Worm (Caenorhabditis elegans) whole organism, L1 larva: Measurements from ENCODE around the gene K09H11.4.

ENCODE experiments used
- C04F5.9 ChIP-seq: sonication (generic microtip); optimal IDR thresholded peaks from 2 replicates; lab custom pipeline; 2016; ENCODE audit warnings: missing genetic modification characterization, missing compliant biosample characterization
- alr-1 ChIP-seq: fragments of 200-800 bp; sonication (Bioruptor generic); optimal IDR thresholded peaks from 2 replicates; lab custom pipeline; 2018; ENCODE audit warnings: borderline replicate concordance, mild to moderate bottlenecking, missing genetic modification characterization, missing compliant biosample characterization
- ama-1 ChIP-seq: fragments of 150-350 bp; optimal IDR thresholded peaks from 2 replicates; lab custom pipeline; 2014
- blmp-1 ChIP-seq: fragments of 150-350 bp; optimal IDR thresholded peaks from 2 replicates; lab custom pipeline; 2014; ENCODE audit warnings: missing biosample characterization, missing genetic modification characterization
- ceh-63 ChIP-seq: fragments of 200-800 bp; sonication (Bioruptor generic); optimal IDR thresholded peaks from 2 replicates; lab custom pipeline; 2018; ENCODE audit warnings: mild to moderate bottlenecking, missing genetic modification characterization, missing compliant biosample characterization
- ceh-8 ChIP-seq: fragments of 200-800 bp; sonication (Bioruptor generic); optimal IDR thresholded peaks from 2 replicates; lab custom pipeline; 2018; ENCODE audit warnings: mild to moderate bottlenecking, missing genetic modification characterization, moderate library complexity, missing compliant biosample characterization
- ceh-90 ChIP-seq: sonication (generic microtip); optimal IDR thresholded peaks from 2 replicates; lab custom pipeline; 2016; ENCODE audit warnings: missing genetic modification characterization, missing compliant biosample characterization
- ces-1 ChIP-seq: fragments of 150-350 bp; optimal IDR thresholded peaks from 2 replicates; lab custom pipeline; 2014; ENCODE audit warnings: missing biosample characterization, missing genetic modification reagents, missing genetic modification characterization
- dsc-1 ChIP-seq: sonication (generic microtip); optimal IDR thresholded peaks from 2 replicates; lab custom pipeline; 2016; ENCODE audit warnings: mild to moderate bottlenecking, missing genetic modification characterization, missing compliant biosample characterization
- efl-1 ChIP-seq, 4 experiments: fragments of 150-350 bp; optimal IDR thresholded peaks in 3 of 4; peaks in 1 of 4; 1 replicate in 1 of 4; 2 replicates in 3 of 4; lab custom pipeline; 2014; ENCODE audit warnings: missing biosample characterization in 2 of 4, missing genetic modification characterization in 2 of 4, missing genetic modification reagents in 2 of 4
- efl-3 ChIP-seq: fragments of 200-800 bp; sonication (Bioruptor generic); optimal IDR thresholded peaks from 2 replicates; lab custom pipeline; 2018; ENCODE audit warnings: mild to moderate bottlenecking, missing genetic modification characterization, missing compliant biosample characterization
- egl-13 ChIP-seq: sonication (generic microtip); optimal IDR thresholded peaks from 2 replicates; lab custom pipeline; 2016; ENCODE audit warnings: missing genotype, missing genetic modification reagents, missing genetic modification characterization, missing compliant biosample characterization
- egl-27 ChIP-seq, 2 experiments: fragments of 150-350 bp in 1 of 2; sonication (generic microtip); optimal IDR thresholded peaks; 3 replicates each; lab custom pipeline; 2017 to 2018; ENCODE audit warnings: missing biosample characterization in 2 of 2, missing genetic modification characterization in 2 of 2, missing genetic modification reagents in 2 of 2
- fkh-10 ChIP-seq: sonication (generic microtip); optimal IDR thresholded peaks from 2 replicates; lab custom pipeline; 2017; ENCODE audit warnings: missing biosample characterization, missing genetic modification reagents, missing genetic modification characterization
- fkh-4 ChIP-seq: sonication (generic microtip); optimal IDR thresholded peaks from 2 replicates; lab custom pipeline; 2016; ENCODE audit warnings: missing compliant biosample characterization, missing genetic modification characterization, borderline replicate concordance
- fkh-8 ChIP-seq: sonication (generic microtip); optimal IDR thresholded peaks from 2 replicates; lab custom pipeline; 2016; ENCODE audit warnings: mild to moderate bottlenecking, missing genetic modification characterization, missing compliant biosample characterization
- fos-1 ChIP-seq: fragments of 150-350 bp; optimal IDR thresholded peaks from 2 replicates; lab custom pipeline; 2014; ENCODE audit warnings: missing biosample characterization, missing genetic modification characterization
- grh-1 ChIP-seq: fragments of 200-800 bp; sonication (Bioruptor generic); IDR thresholded peaks from 2 replicates; pipeline ENCODE4 v1.3.6; 2022; ENCODE audit warnings: missing genetic modification reagents, missing genetic modification characterization, missing compliant biosample characterization
- hlh-4 ChIP-seq: sonication (generic microtip); optimal IDR thresholded peaks from 2 replicates; lab custom pipeline; 2016; ENCODE audit warnings: mild to moderate bottlenecking, missing genetic modification characterization, missing compliant biosample characterization
- lin-14 ChIP-seq: fragments of 200-800 bp; sonication (Bioruptor generic); optimal IDR thresholded peaks from 2 replicates; lab custom pipeline; 2018; ENCODE audit warnings: mild to moderate bottlenecking, missing genetic modification characterization, moderate library complexity, missing compliant biosample characterization
- lin-35 ChIP-seq, 2 experiments: fragments of 150-350 bp; optimal IDR thresholded peaks; 2 replicates each; lab custom pipeline; 2014; ENCODE audit warnings: missing biosample characterization in 2 of 2, missing genetic modification characterization in 2 of 2, missing genetic modification reagents in 2 of 2
- lir-3 ChIP-seq: sonication (generic microtip); optimal IDR thresholded peaks from 2 replicates; lab custom pipeline; 2016; ENCODE audit warnings: mild to moderate bottlenecking, missing genetic modification characterization, moderate library complexity, missing compliant biosample characterization; ENCODE audit not compliant: poor library complexity
- mep-1 ChIP-seq: fragments of 150-350 bp; optimal IDR thresholded peaks from 2 replicates; lab custom pipeline; 2014; ENCODE audit warnings: missing biosample characterization, missing genetic modification characterization
- nhr-19 ChIP-seq: fragments of 200-800 bp; sonication (Bioruptor generic); conservative IDR thresholded peaks from 2 replicates; pipeline ENCODE4 v1.3.6; 2022; ENCODE audit warnings: missing genetic modification characterization, missing compliant biosample characterization
- nhr-20 ChIP-seq: sonication (generic microtip); optimal IDR thresholded peaks from 2 replicates; lab custom pipeline; 2016; ENCODE audit warnings: mild to moderate bottlenecking, missing genetic modification characterization, missing compliant biosample characterization
- nhr-47 ChIP-seq: sonication (generic microtip); optimal IDR thresholded peaks from 2 replicates; lab custom pipeline; 2016; ENCODE audit warnings: mild to moderate bottlenecking, missing genetic modification characterization, moderate library complexity, missing compliant biosample characterization
- nhr-71 ChIP-seq: sonication (generic microtip); optimal IDR thresholded peaks from 2 replicates; lab custom pipeline; 2016; ENCODE audit warnings: mild to moderate bottlenecking, missing genetic modification characterization, moderate library complexity, missing compliant biosample characterization
- nhr-76 ChIP-seq: sonication (generic microtip); optimal IDR thresholded peaks from 2 replicates; lab custom pipeline; 2017; ENCODE audit warnings: missing biosample characterization, missing genetic modification characterization
- nhr-85 ChIP-seq: sonication (generic microtip); peaks from one replicate; lab custom pipeline; 2016; ENCODE audit warnings: missing genetic modification characterization, inconsistent platforms, missing compliant biosample characterization
- pax-3 ChIP-seq: fragments of 200-800 bp; sonication (Bioruptor generic); optimal IDR thresholded peaks from 2 replicates; lab custom pipeline; 2018; ENCODE audit warnings: mild to moderate bottlenecking, missing genetic modification characterization, moderate library complexity, missing compliant biosample characterization
- pqm-1 ChIP-seq: sonication (generic microtip); optimal IDR thresholded peaks from 3 replicates; lab custom pipeline; 2017; ENCODE audit warnings: missing biosample characterization, missing genetic modification characterization
- snu-23 ChIP-seq: sonication (generic microtip); optimal IDR thresholded peaks from 2 replicates; lab custom pipeline; 2016; ENCODE audit warnings: missing genetic modification characterization, missing compliant biosample characterization
- sox-4 ChIP-seq: sonication (generic microtip); optimal IDR thresholded peaks from 2 replicates; lab custom pipeline; 2016; ENCODE audit warnings: missing genetic modification characterization, missing compliant biosample characterization
- sup-37 ChIP-seq: fragments of 200-800 bp; sonication (Bioruptor generic); optimal IDR thresholded peaks from 2 replicates; lab custom pipeline; 2018; ENCODE audit warnings: mild to moderate bottlenecking, missing genetic modification characterization, missing compliant biosample characterization
- tlp-1 ChIP-seq: fragments of 150-350 bp; optimal IDR thresholded peaks from 2 replicates; lab custom pipeline; 2014; ENCODE audit warnings: missing biosample characterization, missing genetic modification characterization
- unc-62 ChIP-seq: fragments of 150-350 bp; optimal IDR thresholded peaks from 2 replicates; lab custom pipeline; 2014; ENCODE audit warnings: missing biosample characterization, missing genetic modification reagents, missing genetic modification characterization
- unc-86 ChIP-seq: sonication (generic microtip); optimal IDR thresholded peaks from 2 replicates; lab custom pipeline; 2016; ENCODE audit warnings: missing genetic modification characterization, missing compliant biosample characterization
- vab-15 ChIP-seq: sonication (generic microtip); optimal IDR thresholded peaks from 2 replicates; lab custom pipeline; 2017; ENCODE audit warnings: missing genotype, mild to moderate bottlenecking, missing genetic modification characterization, missing compliant biosample characterization
- zip-4 ChIP-seq: fragments of 200-800 bp; sonication (Bioruptor generic); optimal IDR thresholded peaks from 2 replicates; lab custom pipeline; 2018; ENCODE audit warnings: mild to moderate bottlenecking, missing genetic modification characterization, moderate library complexity, missing compliant biosample characterization
- ztf-4 ChIP-seq: fragments of 150-350 bp; optimal IDR thresholded peaks from 2 replicates; lab custom pipeline; 2014; ENCODE audit warnings: missing biosample characterization, missing genetic modification characterization

The K09H11.4 gene

DNA sequence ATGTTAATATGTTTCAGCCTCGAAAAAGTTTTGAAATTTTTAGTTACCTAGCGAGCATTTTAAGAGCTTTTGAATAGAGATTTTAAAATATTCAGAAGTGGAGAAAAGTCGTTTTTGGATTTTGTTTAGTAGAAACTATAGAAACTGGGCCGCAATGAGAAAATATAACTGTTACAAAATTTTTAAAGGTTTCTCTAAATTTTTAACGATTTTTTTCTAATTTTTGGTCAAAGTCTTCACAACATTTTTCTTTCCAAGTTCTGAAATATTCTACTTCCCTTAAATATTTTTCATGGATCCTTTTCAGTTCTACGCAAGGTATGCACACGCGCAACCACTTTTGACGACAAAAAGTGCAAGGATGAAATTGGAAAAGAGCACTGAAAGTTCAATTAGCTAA is 20.9 kb downstream of the K09H11.4 start, which contains the start of gene peli-1:
Gene peli-1 (plus strand): TSS at position 301 of the 400 bp plus-strand sequence.
- TF ChIP-seq blmp-1 (tag; lab: Kevin White, UChicago) (no peak), dsc-1 (tag; lab: Kevin White, UChicago) (no peak), lin-14 (GFP tag; lab: Kevin White, UChicago) (no peak), nhr-85 (no peak), fkh-10 (GFP tag; lab: Kevin White, UChicago) (no peak), egl-13 (tag; lab: Kevin White, UChicago) (no peak), unc-62 (GFP tag; lab: Kevin White, UChicago) (no peak), mep-1 (tag; lab: Kevin White, UChicago) (no peak), unc-86 (tag; lab: Kevin White, UChicago) (no peak)

DNA sequence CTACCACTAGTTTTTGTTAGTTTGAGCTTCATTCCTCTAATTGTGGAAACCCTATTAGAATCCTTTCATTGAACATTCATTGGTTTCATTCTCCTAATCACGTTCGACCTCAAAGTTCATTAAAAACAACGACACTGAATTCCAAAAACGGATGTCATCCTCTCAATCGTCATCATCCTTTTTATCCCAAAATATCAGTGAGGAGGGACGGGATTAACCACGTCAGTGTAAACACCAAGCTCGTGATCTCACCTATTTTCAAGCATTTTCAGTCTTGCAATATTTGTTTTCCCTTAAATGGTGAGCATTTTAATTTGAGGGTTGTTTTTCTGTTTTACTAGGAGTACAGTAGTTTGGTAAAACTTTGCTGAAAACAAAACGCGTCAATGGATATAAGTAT is 21.9 kb downstream of the K09H11.4 start:
- TF ChIP-seq zip-4 (GFP tag; lab: Kevin White, UChicago), result no peak
- peak; percentile 91 for TF ChIP-seq dsc-1 (tag; lab: Kevin White, UChicago)
- no peak for TF ChIP-seq C04F5.9 (tag; lab: Kevin White, UChicago)
- no peak for TF ChIP-seq snu-23 (GFP tag; lab: Kevin White, UChicago)
- TF ChIP-seq nhr-47 (tag; lab: Kevin White, UChicago), result peak; percentile 37
- peak; percentile 66 for TF ChIP-seq nhr-71 (tag; lab: Kevin White, UChicago)
- no peak for TF ChIP-seq tlp-1 (tag; lab: Kevin White, UChicago)
- TF ChIP-seq fkh-8 (tag; lab: Kevin White, UChicago), result peak; percentile 85
- no peak for TF ChIP-seq sup-37 (GFP tag; lab: Kevin White, UChicago)
- no peak for TF ChIP-seq hlh-4 (tag; lab: Kevin White, UChicago)
- peak; percentile 73 for TF ChIP-seq pax-3 (tag; lab: Kevin White, UChicago)
- TF ChIP-seq nhr-76 (tag; lab: Kevin White, UChicago), result no peak
- no peak for TF ChIP-seq ceh-90 (tag; lab: Kevin White, UChicago)
- TF ChIP-seq lin-35 (GFP tag; optimal IDR thresholded peaks at IDR 0.05; lab: Kevin White, UChicago), result no peak
- TF ChIP-seq vab-15 (tag; lab: Kevin White, UChicago), result no peak
- peak; percentile 24 for TF ChIP-seq egl-13 (tag; lab: Kevin White, UChicago)
- no peak for TF ChIP-seq ceh-63 (GFP tag; lab: Kevin White, UChicago)
- TF ChIP-seq pqm-1, result no peak
- TF ChIP-seq lin-14 (GFP tag; lab: Kevin White, UChicago), result no peak
- no peak for TF ChIP-seq ama-1
- peak; percentile 43 for TF ChIP-seq sox-4 (tag; lab: Kevin White, UChicago)
- no peak for TF ChIP-seq egl-27 (tag; optimal IDR thresholded peaks at IDR 0.05; lab: Kevin White, UChicago)
- no peak for TF ChIP-seq nhr-20 (tag; lab: Kevin White, UChicago)
- no peak for TF ChIP-seq efl-3 (GFP tag; lab: Kevin White, UChicago)
- TF ChIP-seq fkh-4, result no peak
- no peak for TF ChIP-seq efl-1 (optimal IDR thresholded peaks at IDR 0.05; lab: Kevin White, UChicago)
- TF ChIP-seq efl-1 (GFP tag; optimal IDR thresholded peaks at IDR 0.05 in 1 of 2; lab: Kevin White, UChicago), result no peak
- no peak for TF ChIP-seq ces-1 (GFP tag; lab: Kevin White, UChicago)
- 0 out of 2 replicates have a peak, but pooled peaks have one; percentile 12 for TF ChIP-seq nhr-19
- no peak for TF ChIP-seq lir-3 (tag; lab: Kevin White, UChicago)
- no peak for TF ChIP-seq alr-1
- no peak for TF ChIP-seq ceh-8 (GFP tag; lab: Kevin White, UChicago)
- TF ChIP-seq fos-1, result peak; percentile 11
- TF ChIP-seq grh-1 (GFP tag; lab: Robert Waterston, UW), result no peak
- no peak for TF ChIP-seq ztf-4 (tag; lab: Kevin White, UChicago)
- no peak for TF ChIP-seq unc-62 (GFP tag; lab: Kevin White, UChicago)
